Fruit fly (Drosophila melanogaster) whole organism, embryonic: ENCODE results near the gene Atg6.
A peak's percentile ranks its signal among the peaks of the same experiment; 100 is the strongest.

Experiments used
- B-H1 ChIP-seq: fragments of 200-800 bp; sonication (Bioruptor generic); IDR thresholded peaks from 3 replicates; pipeline ENCODE4 v1.3.6; 2022; ENCODE audit warnings: missing biosample characterization, missing genetic modification characterization
- CG10543 ChIP-seq: fragments of 200-800 bp; sonication (Bioruptor generic); optimal IDR thresholded peaks from 3 replicates; lab custom pipeline; 2017; ENCODE audit warnings: missing biosample characterization, mild to moderate bottlenecking, missing genetic modification characterization, moderate library complexity
- CG12155 ChIP-seq: fragments of 200-800 bp; sonication (Bioruptor generic); optimal IDR thresholded peaks from 3 replicates; lab custom pipeline; 2016; ENCODE audit warnings: missing biosample characterization, missing genetic modification characterization
- CG12219 ChIP-seq: fragments of 200-800 bp; sonication (Bioruptor generic); optimal IDR thresholded peaks from 3 replicates; lab custom pipeline; 2018; ENCODE audit warnings: missing biosample characterization, mild to moderate bottlenecking, missing genetic modification characterization
- CG16813 ChIP-seq: fragments of 200-800 bp; sonication (Bioruptor generic); IDR thresholded peaks from 3 replicates; pipeline ENCODE4 v1.3.6; 2022; ENCODE audit warnings: missing biosample characterization, missing genetic modification characterization; ENCODE audit not compliant: partially characterized antibody
- CG18619 ChIP-seq: fragments of 200-800 bp; sonication (Bioruptor generic); optimal IDR thresholded peaks from 3 replicates; lab custom pipeline; 2017; ENCODE audit warnings: missing biosample characterization, mild to moderate bottlenecking, missing genetic modification characterization
- CG2875 ChIP-seq: fragments of 200-800 bp; sonication (Bioruptor generic); optimal IDR thresholded peaks from 2 replicates; lab custom pipeline; 2017; ENCODE audit warnings: missing biosample characterization, mild to moderate bottlenecking, missing genetic modification characterization, missing genetic modification reagents
- CG30020 ChIP-seq: fragments of 200-800 bp; optimal IDR thresholded peaks from 2 replicates; lab custom pipeline; 2019; ENCODE audit warnings: missing biosample characterization, mild to moderate bottlenecking, missing genetic modification characterization, moderate library complexity
- CG31224 ChIP-seq: fragments of 200-800 bp; sonication (Bioruptor generic); IDR thresholded peaks from 2 replicates; pipeline ENCODE4 v1.3.6; 2022; ENCODE audit warnings: missing biosample characterization, missing genetic modification characterization
- CG32532 ChIP-seq: fragments of 200-800 bp; sonication (Bioruptor generic); IDR thresholded peaks from 2 replicates; pipeline ENCODE4 v1.3.6; 2022; ENCODE audit warnings: missing biosample characterization, missing genetic modification characterization
- CG3407 ChIP-seq: fragments of 200-800 bp; sonication (Bioruptor generic); optimal IDR thresholded peaks from 2 replicates; lab custom pipeline; 2018; ENCODE audit warnings: missing biosample characterization, mild to moderate bottlenecking, missing genetic modification characterization
- CG4854 ChIP-seq: fragments of 200-800 bp; sonication (Bioruptor generic); optimal IDR thresholded peaks from 2 replicates; lab custom pipeline; 2016; ENCODE audit warnings: missing biosample characterization, missing genetic modification characterization, inconsistent platforms
- CG6791 ChIP-seq: fragments of 200-800 bp; sonication (Bioruptor generic); IDR thresholded peaks from 3 replicates; pipeline ENCODE4 v1.3.6; 2022; ENCODE audit warnings: missing biosample characterization, missing genetic modification characterization; ENCODE audit not compliant: partially characterized antibody
- CG6813 ChIP-seq: fragments of 200-800 bp; sonication (Bioruptor generic); optimal IDR thresholded peaks from 2 replicates; lab custom pipeline; 2017; ENCODE audit warnings: missing biosample characterization, missing genetic modification characterization, mild to moderate bottlenecking, moderate library complexity, missing genetic modification reagents
- CG7786 ChIP-seq: fragments of 200-800 bp; sonication (Bioruptor generic); optimal IDR thresholded peaks from 2 replicates; lab custom pipeline; 2016; ENCODE audit warnings: missing biosample characterization, missing genetic modification characterization
- CG7839 ChIP-seq: fragments of 200-800 bp; sonication (Bioruptor generic); optimal IDR thresholded peaks from 3 replicates; lab custom pipeline; 2018; ENCODE audit warnings: missing biosample characterization, mild to moderate bottlenecking, missing genetic modification characterization, moderate library complexity
- CG8359 ChIP-seq: fragments of 200-800 bp; sonication (Bioruptor generic); optimal IDR thresholded peaks from 2 replicates; lab custom pipeline; 2017; ENCODE audit warnings: missing biosample characterization, mild to moderate bottlenecking, missing genetic modification characterization, borderline replicate concordance
- CG8924 ChIP-seq: fragments of 200-800 bp; optimal IDR thresholded peaks from 3 replicates; lab custom pipeline; 2019; ENCODE audit warnings: missing biosample characterization, mild to moderate bottlenecking, missing genetic modification characterization, moderate library complexity
- CG9609 ChIP-seq: fragments of 200-800 bp; sonication (Bioruptor generic); optimal IDR thresholded peaks from 3 replicates; lab custom pipeline; 2016; ENCODE audit warnings: missing biosample characterization, missing genetic modification characterization
- ERR ChIP-seq: fragments of 200-800 bp; sonication (Bioruptor generic); optimal IDR thresholded peaks from 2 replicates; lab custom pipeline; 2016; ENCODE audit warnings: missing biosample characterization, missing genetic modification characterization
- Ets65A ChIP-seq: fragments of 200-800 bp; sonication (Bioruptor generic); peaks from one replicate; lab custom pipeline; 2016; ENCODE audit warnings: missing biosample characterization, missing genetic modification characterization
- Jarid2 ChIP-seq: fragments of 200-800 bp; sonication (Bioruptor generic); optimal IDR thresholded peaks from 3 replicates; lab custom pipeline; 2017; ENCODE audit warnings: mild to moderate bottlenecking, missing biosample characterization, missing genetic modification reagents, missing genetic modification characterization
- MBD-R2 ChIP-seq: fragments of 200-800 bp; sonication (Bioruptor generic); IDR thresholded peaks from 2 replicates; pipeline ENCODE4 v1.3.6; 2022; ENCODE audit warnings: missing biosample characterization, missing genetic modification characterization
- Mes4 ChIP-seq: fragments of 200-800 bp; sonication (Bioruptor generic); optimal IDR thresholded peaks from 2 replicates; lab custom pipeline; 2016; ENCODE audit warnings: missing biosample characterization, missing genetic modification characterization
- NK7.1 ChIP-seq: fragments of 200-800 bp; sonication (Bioruptor generic); optimal IDR thresholded peaks from 3 replicates; lab custom pipeline; 2016; ENCODE audit warnings: missing biosample characterization, missing genetic modification characterization
- NfI ChIP-seq: fragments of 200-800 bp; sonication (Bioruptor generic); optimal IDR thresholded peaks from 3 replicates; lab custom pipeline; 2018; ENCODE audit warnings: missing biosample characterization, mild to moderate bottlenecking, missing genetic modification characterization, moderate library complexity
- PHDP ChIP-seq: fragments of 200-800 bp; sonication (Bioruptor generic); optimal IDR thresholded peaks from 3 replicates; lab custom pipeline; 2018; ENCODE audit warnings: missing biosample characterization, mild to moderate bottlenecking, missing genetic modification characterization, moderate library complexity
- TFAM ChIP-seq: fragments of 200-800 bp; sonication (Bioruptor generic); optimal IDR thresholded peaks from 2 replicates; lab custom pipeline; 2017; ENCODE audit warnings: missing biosample characterization, missing genetic modification characterization, inconsistent platforms
- Trl ChIP-seq, 3 experiments: fragments of >200 bp in 2 of 3; fragments of 200-800 bp in 1 of 3; sonication (Bioruptor generic) in 1 of 3; optimal IDR thresholded peaks; 2 replicates in 1 of 3; 3 replicates in 2 of 3; lab custom pipeline; 2016 to 2017; ENCODE audit warnings: missing biosample characterization in 1 of 3, missing genetic modification characterization in 1 of 3
- ato ChIP-seq: fragments of 200-800 bp; sonication (Bioruptor generic); IDR thresholded peaks from 2 replicates; pipeline ENCODE4 v1.3.6; 2022; ENCODE audit warnings: missing biosample characterization, missing genetic modification characterization; ENCODE audit not compliant: partially characterized antibody
- chn ChIP-seq: fragments of 200-800 bp; sonication (Bioruptor generic); optimal IDR thresholded peaks from 2 replicates; lab custom pipeline; 2016; ENCODE audit warnings: missing biosample characterization, missing genetic modification characterization
- dati ChIP-seq: fragments of 200-800 bp; sonication (Bioruptor generic); IDR thresholded peaks from 2 replicates; pipeline ENCODE4 v1.3.6; 2022; ENCODE audit warnings: missing biosample characterization, missing genetic modification characterization
- dmrt99B ChIP-seq: fragments of 200-800 bp; sonication (Bioruptor generic); optimal IDR thresholded peaks from 2 replicates; lab custom pipeline; 2018; ENCODE audit warnings: missing biosample characterization, mild to moderate bottlenecking, missing genetic modification characterization, moderate library complexity
- ems ChIP-seq: fragments of 200-800 bp; sonication (Bioruptor generic); optimal IDR thresholded peaks from 3 replicates; lab custom pipeline; 2016; ENCODE audit warnings: missing biosample characterization, missing genetic modification characterization
- eve ChIP-seq, 2 experiments: fragments of >200 bp; optimal IDR thresholded peaks; 2 replicates each; lab custom pipeline; 2017; ENCODE audit warnings: missing biosample characterization in 2 of 2, missing genetic modification characterization in 2 of 2
- fd96Cb ChIP-seq: fragments of 200-800 bp; sonication (Bioruptor generic); optimal IDR thresholded peaks from 2 replicates; lab custom pipeline; 2018; ENCODE audit warnings: missing biosample characterization, mild to moderate bottlenecking, missing genetic modification characterization, moderate library complexity
- gcm ChIP-seq: fragments of 200-800 bp; sonication (Bioruptor generic); optimal IDR thresholded peaks from 2 replicates; lab custom pipeline; 2019; ENCODE audit warnings: missing biosample characterization, mild to moderate bottlenecking, missing genetic modification characterization, moderate library complexity
- gcm2 ChIP-seq: fragments of 200-800 bp; sonication (Bioruptor generic); optimal IDR thresholded peaks from 2 replicates; lab custom pipeline; 2016; ENCODE audit warnings: missing biosample characterization, missing genetic modification characterization
- lilli ChIP-seq: fragments of 200-800 bp; sonication (Bioruptor generic); optimal IDR thresholded peaks from 3 replicates; lab custom pipeline; 2016; ENCODE audit warnings: missing biosample characterization, missing genetic modification characterization
- nau ChIP-seq: fragments of 200-800 bp; sonication (Bioruptor generic); optimal IDR thresholded peaks from 3 replicates; lab custom pipeline; 2017; ENCODE audit warnings: missing biosample characterization, mild to moderate bottlenecking, missing genetic modification characterization, missing genetic modification reagents
- nerfin-1 ChIP-seq: fragments of 200-800 bp; sonication (Bioruptor generic); optimal IDR thresholded peaks from 3 replicates; lab custom pipeline; 2019; ENCODE audit warnings: missing biosample characterization, mild to moderate bottlenecking, missing genetic modification characterization, moderate library complexity
- pnt ChIP-seq: fragments of 200-800 bp; sonication (Bioruptor generic); optimal IDR thresholded peaks from 3 replicates; lab custom pipeline; 2016; ENCODE audit warnings: missing biosample characterization, missing genetic modification characterization
- row ChIP-seq: fragments of 200-800 bp; sonication (Bioruptor generic); IDR thresholded peaks from 3 replicates; pipeline ENCODE4 v1.3.6; 2022; ENCODE audit warnings: missing biosample characterization, missing genetic modification characterization
- sc ChIP-seq, 3 experiments: fragments of >200 bp in 2 of 3; fragments of 200-800 bp in 1 of 3; sonication (Bioruptor generic) in 1 of 3; optimal IDR thresholded peaks; 2 replicates in 2 of 3; 3 replicates in 1 of 3; lab custom pipeline; 2017; ENCODE audit warnings: mild to moderate bottlenecking in 1 of 3, missing biosample characterization in 1 of 3, missing genetic modification characterization in 1 of 3, missing genetic modification reagents in 1 of 3
- slou ChIP-seq: fragments of 200-800 bp; sonication (Bioruptor generic); optimal IDR thresholded peaks from 3 replicates; lab custom pipeline; 2016; ENCODE audit warnings: missing biosample characterization, missing genetic modification characterization
- tna ChIP-seq: fragments of 200-800 bp; sonication (Bioruptor generic); IDR thresholded peaks from 2 replicates; pipeline ENCODE4 v1.3.6; 2022; ENCODE audit warnings: missing biosample characterization, missing genetic modification characterization; ENCODE audit not compliant: partially characterized antibody
- zen ChIP-seq: fragments of 200-800 bp; sonication (Bioruptor generic); optimal IDR thresholded peaks from 3 replicates; lab custom pipeline; 2018; ENCODE audit warnings: missing biosample characterization, mild to moderate bottlenecking, missing genetic modification characterization, moderate library complexity

Atg6 gene

DNA sequence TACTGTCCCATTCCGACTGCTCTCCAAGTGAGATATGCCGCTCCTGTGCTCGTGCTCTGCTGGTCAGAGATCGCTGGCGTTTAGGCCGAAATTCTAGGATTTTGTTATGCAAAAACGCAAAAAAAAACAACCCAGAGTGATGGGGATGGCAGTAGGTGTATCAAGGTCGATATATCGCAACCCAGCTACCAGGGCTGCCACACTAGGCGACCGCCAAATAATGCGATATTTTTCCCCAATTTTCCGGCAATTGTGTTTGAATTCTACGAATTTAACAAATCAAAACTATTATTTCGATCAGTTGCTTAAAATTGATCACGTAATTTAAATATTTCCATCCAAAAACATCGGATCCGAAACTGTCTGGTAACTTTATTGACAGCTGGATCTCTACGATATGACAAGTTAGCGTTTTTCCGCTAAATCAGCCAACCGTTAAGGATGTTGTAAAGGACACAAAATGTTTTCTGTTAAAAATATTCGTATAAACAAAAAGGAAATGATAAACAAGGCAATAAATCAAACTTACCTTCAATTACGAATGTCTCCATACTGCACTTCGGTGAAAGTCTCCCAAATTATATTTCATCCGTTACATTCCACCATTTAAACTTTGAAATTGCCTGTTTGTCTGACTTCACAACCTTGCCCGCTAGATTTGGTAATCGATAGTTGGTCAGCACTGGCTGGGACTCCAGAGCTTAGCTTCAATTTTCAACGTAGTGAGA is 12.9 kb downstream of the Atg6 start, which contains the start of gene spas (continued):
- TF ChIP-seq PHDP (tag; lab: Kevin White, UChicago) (peak; percentile 46), NfI (peak; percentile 69), CG8924 (tag; lab: Kevin White, UChicago) (peak; percentile 46), sc (optimal IDR thresholded peaks at IDR 0.05; lab: Kevin White, UChicago) (no peak), sc (GFP tag; optimal IDR thresholded peaks at IDR 0.05; lab: Kevin White, UChicago) (no peak), gcm2 (GFP tag; lab: Kevin White, UChicago) (no peak), MBD-R2 (GFP tag; lab: Robert Waterston, UW) (peak; percentile 87), fd96Cb (tag; lab: Kevin White, UChicago) (peak; percentile 66), CG6813 (GFP tag; lab: Kevin White, UChicago) (no peak), lilli (GFP tag; lab: Kevin White, UChicago) (peak; percentile 74), eve (GFP tag; optimal IDR thresholded peaks at IDR 0.05; lab: Kevin White, UChicago) (no peak), CG16813 (peak; percentile 98), CG12219 (GFP tag; lab: Kevin White, UChicago) (peak; percentile 11), nerfin-1 (tag; lab: Kevin White, UChicago) (peak; percentile 53), CG8359 (GFP tag; lab: Kevin White, UChicago) (no peak), CG31224 (GFP tag; lab: Robert Waterston, UW) (peak; percentile 70), nau (GFP tag; lab: Kevin White, UChicago) (no peak), CG18619 (GFP tag; lab: Kevin White, UChicago) (peak; percentile 61), tna (GFP tag; lab: Robert Waterston, UW) (peak; percentile 79; the same call in 1 of the 2 replicates), CG6791 (GFP tag; lab: Robert Waterston, UW) (peak; percentile 95), TFAM (no peak), Trl (optimal IDR thresholded peaks at IDR 0.05; lab: Kevin White, UChicago) (no peak), Trl (GFP tag; optimal IDR thresholded peaks at IDR 0.05; lab: Kevin White, UChicago) (peak; percentile 67), Mes4 (GFP tag; lab: Kevin White, UChicago) (peak; percentile 17), CG12155 (peak; percentile 75), chn (peak; percentile 80), zen (tag; lab: Kevin White, UChicago) (peak; percentile 59), CG10543 (GFP tag; lab: Kevin White, UChicago) (peak; percentile 36), B-H1 (GFP tag; lab: Robert Waterston, UW) (peak; percentile 60; the same call in 1 of the 3 replicates), row (peak; percentile 93), dmrt99B (tag; lab: Kevin White, UChicago) (no peak), Ets65A (GFP tag; lab: Kevin White, UChicago) (peak; percentile 96), CG7839 (tag; lab: Kevin White, UChicago) (peak; percentile 57), CG3407 (peak; percentile 46), CG7786 (GFP tag; lab: Kevin White, UChicago) (peak; percentile 78), CG9609 (GFP tag; lab: Kevin White, UChicago) (peak; percentile 81), dati (GFP tag; lab: Robert Waterston, UW) (peak; percentile 23; the same call in 1 of the 2 replicates), slou (GFP tag; lab: Kevin White, UChicago) (no peak), ERR (peak; percentile 13), ems (GFP tag; lab: Kevin White, UChicago) (peak; percentile 57), CG30020 (peak; percentile 65), pnt (GFP tag; lab: Kevin White, UChicago) (peak; percentile 65), CG4854 (GFP tag; lab: Kevin White, UChicago) (peak; percentile 45), CG32532 (GFP tag; lab: Robert Waterston, UW) (peak; percentile 76), ato (GFP tag; lab: Robert Waterston, UW) (peak; percentile 86), Jarid2 (GFP tag; lab: Kevin White, UChicago) (no peak), gcm (GFP tag; lab: Kevin White, UChicago) (peak; percentile 29), NK7.1 (GFP tag; lab: Kevin White, UChicago) (peak; percentile 62), CG2875 (GFP tag; lab: Kevin White, UChicago) (no peak)
